Worm (Caenorhabditis elegans): ENCODE measurements around the gene C39D10.11.

C39D10.11 gene

ce11 chrX:7951578-7951977 lies 48.5 kb downstream of the C39D10.11 start (continued):
- no peak for TF ChIP-seq snpc-4 (GFP tag; optimal IDR thresholded peaks at IDR 0.05)
- TF ChIP-seq snpc-4 (tag; optimal IDR thresholded peaks at IDR 0.05): peak in 1 of 4 experiments; percentile 61
- peak; percentile 88 for TF ChIP-seq ekl-4 (GFP tag; IDR thresholded peaks at IDR 0.05)
- TF ChIP-seq nhr-179 (tag; optimal IDR thresholded peaks at IDR 0.05): no peak
- peak; percentile 45 for TF ChIP-seq gei-17 (GFP tag; optimal IDR thresholded peaks at IDR 0.05)
- TF ChIP-seq cebp-1 (GFP tag; IDR thresholded peaks at IDR 0.05): no peak
- TF ChIP-seq cebp-1 (tag; optimal IDR thresholded peaks at IDR 0.05): peak; percentile 89
- TF ChIP-seq mcd-1 (GFP tag; IDR thresholded peaks at IDR 0.05): peak; percentile 46
- TF ChIP-seq snpc-1.3 (tag; optimal IDR thresholded peaks at IDR 0.05; ENCODE audit: insufficient read depth): no peak
- TF ChIP-seq F49E8.2 (tag; optimal IDR thresholded peaks at IDR 0.05; ENCODE audit: insufficient read depth): no peak
- TF ChIP-seq ztf-22 (GFP tag; optimal IDR thresholded peaks at IDR 0.05): peak; percentile 57
- peak; percentile 75 for TF ChIP-seq lin-40 (tag; optimal IDR thresholded peaks at IDR 0.05)
- 0 out of 2 replicates have a peak, but pooled peaks have one; percentile 37 for TF ChIP-seq egrh-3 (GFP tag; IDR thresholded peaks at IDR 0.05)
- TF ChIP-seq T26A5.8 (tag; optimal IDR thresholded peaks at IDR 0.05): no peak
- TF ChIP-seq B0019.2 (GFP tag; conservative IDR thresholded peaks at IDR 0.05): no peak
- no peak for TF ChIP-seq snpc-3.4 (tag; optimal IDR thresholded peaks at IDR 0.05)
- no peak for TF ChIP-seq ceh-79 (tag; optimal IDR thresholded peaks at IDR 0.05)
- peak; percentile 59; the same call in 1 of the 2 replicates for TF ChIP-seq lir-1 (GFP tag; conservative IDR thresholded peaks at IDR 0.05)
- TF ChIP-seq let-526 (GFP tag; IDR thresholded peaks at IDR 0.05): peak; percentile 79
- TF ChIP-seq F10E7.11 (tag; optimal IDR thresholded peaks at IDR 0.05): no peak
- TF ChIP-seq nhr-27 (tag; optimal IDR thresholded peaks at IDR 0.05): no peak
- peak; percentile 83 for TF ChIP-seq attf-5 (GFP tag; optimal IDR thresholded peaks at IDR 0.05)
- peak; percentile 51 for TF ChIP-seq F52B5.7 (tag; optimal IDR thresholded peaks at IDR 0.05)
- no peak for TF ChIP-seq F33H1.4 (GFP tag; IDR thresholded peaks at IDR 0.05)
- TF ChIP-seq akir-1 (GFP tag; optimal IDR thresholded peaks at IDR 0.05): peak; percentile 42
- TF ChIP-seq unc-130 (GFP tag; optimal IDR thresholded peaks at IDR 0.05): no peak
- TF ChIP-seq sea-2 (GFP tag; IDR thresholded peaks at IDR 0.05): peak; percentile 41; the same call in 1 of the 2 replicates
- no peak for TF ChIP-seq F22D6.2 (tag; optimal IDR thresholded peaks at IDR 0.05)
- TF ChIP-seq tbp1 (GFP tag; optimal IDR thresholded peaks at IDR 0.05): peak; percentile 53
- no peak for TF ChIP-seq D2030.7 (GFP tag; IDR thresholded peaks at IDR 0.05)
- no peak for TF ChIP-seq nfya-1 (tag; optimal IDR thresholded peaks at IDR 0.05; ENCODE audit: borderline replicate concordance, insufficient read depth)
- peak; percentile 89 for TF ChIP-seq dox-1 (GFP tag; IDR thresholded peaks at IDR 0.05)
- TF ChIP-seq mel-28 (tag; optimal IDR thresholded peaks at IDR 0.05; ENCODE audit: borderline replicate concordance): no peak
- TF ChIP-seq aptf-2 (GFP tag; conservative IDR thresholded peaks at IDR 0.05): no peak
- TF ChIP-seq somi-1 (GFP tag; optimal IDR thresholded peaks at IDR 0.05): peak; percentile 66
- TF ChIP-seq pha-4 (tag; optimal IDR thresholded peaks at IDR 0.05): no peak
- peak; percentile 29 for TF ChIP-seq tlf-1 (GFP tag; optimal IDR thresholded peaks at IDR 0.05)
- no peak for TF ChIP-seq ztf-28 (GFP tag; IDR thresholded peaks at IDR 0.05)
- peak; percentile 34 for TF ChIP-seq ZK185.1 (tag; optimal IDR thresholded peaks at IDR 0.05; ENCODE audit: poor library complexity, severe bottlenecking)
- no peak for TF ChIP-seq mes-4 (tag; optimal IDR thresholded peaks at IDR 0.05)
- TF ChIP-seq hsf-1 (GFP tag; IDR thresholded peaks at IDR 0.05): no peak
- TF ChIP-seq zim-3 (tag; optimal IDR thresholded peaks at IDR 0.05): no peak
- TF ChIP-seq F57C9.4 (tag; optimal IDR thresholded peaks at IDR 0.05): no peak
- peak; percentile 56 for TF ChIP-seq ets-4 (GFP tag; optimal IDR thresholded peaks at IDR 0.05)
- TF ChIP-seq fkh-3 (tag; optimal IDR thresholded peaks at IDR 0.05): no peak
- no peak for TF ChIP-seq Y95B8A.8 (GFP tag; IDR thresholded peaks at IDR 0.05)
- TF ChIP-seq ztf-3 (GFP tag; optimal IDR thresholded peaks at IDR 0.05): no peak
- TF ChIP-seq F39B2.1 (GFP tag; IDR thresholded peaks at IDR 0.05): no peak
- no peak for TF ChIP-seq F55B11.4 (tag; optimal IDR thresholded peaks at IDR 0.05; ENCODE audit: borderline replicate concordance, insufficient read depth)

Measured in whole organism, young adult.